Worm (Caenorhabditis elegans): ENCODE measurements around the gene srh-97.

ce11 chrV:16991734-16992133 lies 25.2 kb upstream of the srh-97 start, which contains the start of gene srz-95:
- TF ChIP-seq daf-8 (GFP tag; IDR thresholded peaks at IDR 0.05) (no peak), nhr-11 (tag; optimal IDR thresholded peaks at IDR 0.05) (no peak), egl-27 (tag; optimal IDR thresholded peaks at IDR 0.05) (no peak), mxl-3 (GFP tag; optimal IDR thresholded peaks at IDR 0.05) (no peak), aha-1 (tag) (no peak), ceh-28 (tag; optimal IDR thresholded peaks at IDR 0.05) (no peak), set-16 (GFP tag; IDR thresholded peaks at IDR 0.05) (no peak), dmd-9 (GFP tag; IDR thresholded peaks at IDR 0.05) (no peak), ztf-11 (tag; optimal IDR thresholded peaks at IDR 0.05) (no peak)

All from whole organism, L4 larva.